Fruit fly (Drosophila melanogaster): Measurements from ENCODE around the gene Remo.

The Remo gene

DNA sequence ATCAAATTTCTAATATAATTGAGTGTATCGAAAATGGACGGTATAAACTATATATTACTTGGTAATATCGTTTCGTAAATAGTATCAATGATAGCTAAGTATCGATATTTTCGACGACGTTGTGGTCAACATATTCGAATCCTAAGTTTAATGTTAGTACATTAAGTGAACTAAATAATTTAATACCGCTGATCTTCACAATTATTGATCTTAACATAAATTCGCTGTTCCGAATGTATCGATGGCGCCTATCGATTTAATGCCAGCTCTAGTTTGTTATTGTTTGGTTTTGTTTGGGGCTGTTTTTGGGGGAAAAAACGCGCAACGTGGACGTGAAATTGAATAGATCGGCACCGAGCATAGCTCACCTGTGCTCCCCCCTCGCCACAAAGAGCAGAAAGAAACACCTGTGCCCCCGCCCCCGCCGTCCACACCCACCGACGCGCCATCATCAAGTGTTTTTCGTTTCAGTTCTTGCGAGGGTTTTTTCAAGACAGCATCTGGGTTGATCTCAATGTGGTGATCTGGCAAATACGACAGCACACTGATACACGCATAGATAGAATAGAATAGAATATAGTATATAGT is 2.0 kb upstream of the Remo start:
- TF ChIP-seq CG12768 (GFP tag; optimal IDR thresholded peaks at IDR 0.05) (no peak), toe (GFP tag; optimal IDR thresholded peaks at IDR 0.05) (peak; percentile 41)

DNA sequence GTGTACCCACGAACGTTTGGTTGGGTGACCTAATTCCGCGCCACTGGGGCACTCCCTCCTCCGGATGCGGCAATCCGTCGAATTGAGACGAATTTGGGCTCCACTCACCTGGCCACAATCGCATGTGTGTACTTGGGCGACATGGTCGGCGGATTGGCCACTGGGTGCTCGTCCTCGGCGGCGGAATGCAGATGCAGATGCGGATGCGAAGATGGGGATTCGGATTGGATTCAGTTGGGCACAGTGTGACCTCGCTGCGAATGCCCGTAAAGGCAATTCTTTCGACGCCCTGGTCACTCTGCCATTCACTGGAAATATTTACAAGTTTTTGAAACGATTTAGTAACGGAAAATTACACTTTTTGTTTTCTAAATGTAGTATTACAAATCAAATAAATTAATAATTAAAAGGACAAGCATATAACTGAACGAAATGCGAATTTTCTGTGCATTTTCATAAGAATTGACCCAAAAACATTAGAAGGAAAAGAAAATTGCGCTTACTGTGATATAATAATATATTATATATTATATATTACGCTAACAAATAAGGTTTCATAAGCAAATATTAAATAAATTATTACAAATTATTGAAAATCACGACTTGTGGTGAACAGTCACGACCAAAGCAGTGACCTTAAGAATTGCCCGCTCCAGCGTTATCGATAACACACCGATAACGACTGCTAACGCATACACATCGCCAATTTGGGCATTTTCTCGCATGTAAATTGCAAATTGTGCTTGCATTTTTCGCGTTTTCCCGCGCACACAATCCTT is 8.7 kb downstream of the Remo start, which contains the start of gene CG1622:
CG1622 (plus strand) TSS at position 678 of the 779 bp plus-strand sequence.
- TF ChIP-seq CG33017 (tag; optimal IDR thresholded peaks at IDR 0.05) (no peak), pad (GFP tag; optimal IDR thresholded peaks at IDR 0.05) (peak; percentile 14), CG7045 (GFP tag; optimal IDR thresholded peaks at IDR 0.05) (no peak), CG14711 (tag; optimal IDR thresholded peaks at IDR 0.05) (peak; percentile 26), Clk (GFP tag; optimal IDR thresholded peaks at IDR 0.05) (no peak), CG12768 (GFP tag; optimal IDR thresholded peaks at IDR 0.05) (no peak), CG1620 (GFP tag; optimal IDR thresholded peaks at IDR 0.05) (peak; percentile 38), ovo (GFP tag; optimal IDR thresholded peaks at IDR 0.05) (no peak), Hr96 (GFP tag; optimal IDR thresholded peaks at IDR 0.05) (no peak), bab1 (GFP tag; optimal IDR thresholded peaks at IDR 0.05) (peak; percentile 35), tj (GFP tag; optimal IDR thresholded peaks at IDR 0.05) (peak; percentile 47), Mnt (GFP tag; optimal IDR thresholded peaks at IDR 0.05) (peak; percentile 67), kay (GFP tag; ENCODE audit: borderline replicate concordance) (no peak), CG11617 (GFP tag; optimal IDR thresholded peaks at IDR 0.05) (peak; percentile 59), toe (GFP tag; optimal IDR thresholded peaks at IDR 0.05) (no peak), cnc (optimal IDR thresholded peaks at IDR 0.05) (no peak), Crg-1 (GFP tag; optimal IDR thresholded peaks at IDR 0.05) (no peak), cic (GFP tag; optimal IDR thresholded peaks at IDR 0.05) (no peak), CG7101 (tag; optimal IDR thresholded peaks at IDR 0.05) (peak; percentile 57), CG5204 (GFP tag; optimal IDR thresholded peaks at IDR 0.05) (no peak)

DNA sequence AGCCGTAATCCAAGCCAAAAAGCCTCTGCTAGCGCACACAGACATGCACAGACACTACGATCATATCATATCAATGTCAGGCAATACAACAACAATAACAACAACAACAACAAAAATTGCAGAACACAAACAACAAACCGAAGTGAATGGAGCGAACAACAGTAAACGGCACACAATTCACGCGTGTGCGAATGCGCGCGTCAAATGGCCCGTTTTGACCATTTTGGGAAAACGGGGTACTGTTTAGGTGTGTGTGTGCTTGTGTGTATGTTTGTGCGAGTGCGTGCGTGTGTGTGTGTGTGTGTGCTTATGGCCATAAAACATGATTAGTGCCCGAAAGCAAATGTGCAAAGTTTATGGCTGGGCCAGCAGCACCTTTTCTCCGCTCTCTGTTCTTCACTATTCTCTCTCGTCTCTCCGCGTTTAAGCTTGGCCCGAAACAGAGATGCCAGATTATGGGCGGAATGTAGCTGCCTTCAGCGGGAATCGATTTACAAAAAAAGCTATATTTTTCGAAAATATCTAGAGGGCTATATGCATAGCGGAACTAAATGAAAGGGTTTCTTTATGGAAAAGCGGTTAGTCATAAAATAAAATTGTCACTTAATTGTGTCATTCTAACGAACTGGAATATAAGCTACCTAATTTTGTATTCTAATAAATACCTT is 13.1 kb downstream of the Remo start:
- TF ChIP-seq CG12768 (GFP tag; optimal IDR thresholded peaks at IDR 0.05): no peak
- TF ChIP-seq tj (GFP tag; optimal IDR thresholded peaks at IDR 0.05): peak; percentile 22
- peak; percentile 18 for TF ChIP-seq ovo (GFP tag; optimal IDR thresholded peaks at IDR 0.05)
- TF ChIP-seq Mnt (GFP tag; optimal IDR thresholded peaks at IDR 0.05): no peak

dm6 chrX:13302315-13302614 is 14.4 kb downstream of the Remo start, which contains the start of gene CG1764:
Gene CG1764, minus strand, starts transcription at chrX:13302415.
- TF ChIP-seq tj (GFP tag; optimal IDR thresholded peaks at IDR 0.05): no peak
- TF ChIP-seq CG5204 (GFP tag; optimal IDR thresholded peaks at IDR 0.05): no peak
- TF ChIP-seq CG7045 (GFP tag; optimal IDR thresholded peaks at IDR 0.05): no peak
- TF ChIP-seq CG11617 (GFP tag; optimal IDR thresholded peaks at IDR 0.05): no peak

DNA sequence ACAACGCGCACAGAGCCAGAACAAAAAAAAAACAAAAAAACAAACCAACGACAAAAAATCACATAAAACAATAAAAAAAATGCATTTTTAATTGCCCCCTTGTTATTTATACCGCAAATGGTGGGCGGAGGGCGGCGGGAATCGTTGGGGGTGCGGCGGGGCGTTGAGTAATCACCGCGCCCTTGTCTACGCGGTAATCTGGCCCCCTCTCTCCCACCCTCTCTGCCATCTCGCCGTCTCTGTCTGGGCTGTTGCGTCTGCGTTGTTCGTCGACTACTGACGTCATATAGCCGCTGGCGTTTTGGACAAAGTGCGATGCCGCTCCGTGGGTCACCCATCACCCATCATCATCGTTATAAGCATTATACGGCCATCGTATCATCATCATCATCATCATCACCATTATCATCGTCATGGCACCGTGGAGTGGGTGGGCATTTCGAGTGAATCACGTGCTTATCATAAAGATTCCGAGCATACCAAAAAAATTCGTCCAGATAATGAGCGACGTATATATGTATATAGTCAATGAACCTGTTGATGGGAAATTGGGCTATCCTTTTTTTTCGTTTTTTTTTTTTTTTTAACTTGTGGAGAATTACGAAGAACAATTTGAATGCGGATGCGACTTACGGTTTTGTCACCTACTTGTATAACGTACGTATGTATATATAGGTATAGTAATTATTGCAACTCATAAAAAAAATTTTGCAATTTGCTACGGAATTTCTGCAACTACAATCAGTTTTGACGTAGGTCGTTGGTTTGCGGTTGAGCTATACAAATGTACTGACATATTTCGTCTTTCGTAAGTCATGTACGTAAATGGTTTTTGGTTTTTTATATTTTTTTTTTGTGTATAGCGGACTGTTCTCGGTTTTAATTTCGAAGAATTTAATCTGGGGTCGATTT is 15.0 kb downstream of the Remo start:
- TF ChIP-seq tj (GFP tag; optimal IDR thresholded peaks at IDR 0.05) (peak; percentile 79), CG12768 (GFP tag; optimal IDR thresholded peaks at IDR 0.05) (peak; percentile 66), cic (GFP tag; optimal IDR thresholded peaks at IDR 0.05) (peak; percentile 68), cnc (optimal IDR thresholded peaks at IDR 0.05) (no peak), Hr96 (GFP tag; optimal IDR thresholded peaks at IDR 0.05) (no peak), CG33017 (tag; optimal IDR thresholded peaks at IDR 0.05) (no peak), CG7045 (GFP tag; optimal IDR thresholded peaks at IDR 0.05) (peak; percentile 25), CG1620 (GFP tag; optimal IDR thresholded peaks at IDR 0.05) (no peak), kay (GFP tag; ENCODE audit: borderline replicate concordance) (peak; percentile 60), CG11617 (GFP tag; optimal IDR thresholded peaks at IDR 0.05) (peak; percentile 52), CG5204 (GFP tag; optimal IDR thresholded peaks at IDR 0.05) (no peak), ovo (GFP tag; optimal IDR thresholded peaks at IDR 0.05) (peak; percentile 78)

DNA sequence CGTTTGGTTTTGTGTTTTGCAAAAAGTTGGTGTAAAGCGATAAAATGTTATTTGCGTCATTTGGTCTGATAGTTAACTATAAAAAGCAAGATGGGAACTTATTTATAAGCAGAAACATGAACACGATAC is 15.5 kb downstream of the Remo start, which contains the start of gene IP3K2:
IP3K2 (plus strand) TSS at position 107 of the 129 bp plus-strand sequence.
- no peak for TF ChIP-seq CG5204 (GFP tag; optimal IDR thresholded peaks at IDR 0.05)
- TF ChIP-seq kay (GFP tag; ENCODE audit: borderline replicate concordance): peak; percentile 51

Measured in whole organism, adult.